Fruit fly (Drosophila melanogaster): ENCODE data around the gene Cyp9f3.

The Cyp9f3 gene

dm6 chr3R:12356044-12356443 lies 42.7 kb downstream of the Cyp9f3 start, which contains the start of gene MBD-R2 (continued):
- peak; percentile 69 for TF ChIP-seq CG16813 (GFP tag; IDR thresholded peaks at IDR 0.05; ENCODE audit: partially characterized antibody)
- peak; percentile 63 for TF ChIP-seq trem (tag; optimal IDR thresholded peaks at IDR 0.05)
- peak; percentile 35 for TF ChIP-seq Med (GFP tag)
- TF ChIP-seq grau (tag; optimal IDR thresholded peaks at IDR 0.05): peak; percentile 42
- TF ChIP-seq Dek (tag; optimal IDR thresholded peaks at IDR 0.05): peak; percentile 30
- TF ChIP-seq Bdp1 (GFP tag; optimal IDR thresholded peaks at IDR 0.05): no peak
- TF ChIP-seq CG9797 (GFP tag; optimal IDR thresholded peaks at IDR 0.05): peak; percentile 60
- peak; percentile 71 for TF ChIP-seq E2f2 (GFP tag; IDR thresholded peaks at IDR 0.05)
- TF ChIP-seq Doc3 (GFP tag; IDR thresholded peaks at IDR 0.05; ENCODE audit: partially characterized antibody): peak; percentile 56; the same call in 2 of the 3 replicates
- peak; percentile 96 for TF ChIP-seq MESR4 (GFP tag; optimal IDR thresholded peaks at IDR 0.05)
- TF ChIP-seq CG3065 (GFP tag; optimal IDR thresholded peaks at IDR 0.05): no peak
- peak; percentile 46 for TF ChIP-seq CG14710 (tag; optimal IDR thresholded peaks at IDR 0.05)
- TF ChIP-seq ttk (GFP tag; IDR thresholded peaks at IDR 0.05): no peak
- TF ChIP-seq unc-4 (GFP tag; IDR thresholded peaks at IDR 0.05; ENCODE audit: partially characterized antibody): peak; percentile 80
- peak; percentile 62 for TF ChIP-seq CG12659 (GFP tag; optimal IDR thresholded peaks at IDR 0.05)
- TF ChIP-seq Myb (GFP tag; optimal IDR thresholded peaks at IDR 0.05): peak; percentile 65
- TF ChIP-seq CG7271 (tag; optimal IDR thresholded peaks at IDR 0.05): no peak
- no peak for TF ChIP-seq slou (GFP tag; optimal IDR thresholded peaks at IDR 0.05)
- 0 out of 2 replicates have a peak, but pooled peaks have one; percentile 16 for TF ChIP-seq Xrp1 (GFP tag; IDR thresholded peaks at IDR 0.05)
- peak; percentile 15; the same call in 1 of the 2 replicates for TF ChIP-seq vvl (GFP tag; IDR thresholded peaks at IDR 0.05)
- no peak for TF ChIP-seq lola (GFP tag; optimal IDR thresholded peaks at IDR 0.05)
- no peak for TF ChIP-seq CG7987 (GFP tag; optimal IDR thresholded peaks at IDR 0.05)
- peak; percentile 39 for TF ChIP-seq CG1603 (tag; optimal IDR thresholded peaks at IDR 0.05)
- peak; percentile 66; the same call in 2 of the 3 replicates for TF ChIP-seq CG34224 (GFP tag; IDR thresholded peaks at IDR 0.05; ENCODE audit: partially characterized antibody)
- TF ChIP-seq lbe (GFP tag; optimal IDR thresholded peaks at IDR 0.05): peak; percentile 9
- peak; percentile 61 for TF ChIP-seq bbx (GFP tag; IDR thresholded peaks at IDR 0.05; ENCODE audit: partially characterized antibody)
- TF ChIP-seq CG13287 (GFP tag; IDR thresholded peaks at IDR 0.05; ENCODE audit: partially characterized antibody): peak; percentile 84
- TF ChIP-seq CG17186 (GFP tag; optimal IDR thresholded peaks at IDR 0.05): peak; percentile 51
- TF ChIP-seq CTCF (GFP tag; optimal IDR thresholded peaks at IDR 0.05): peak; percentile 52
- TF ChIP-seq crol (GFP tag; IDR thresholded peaks at IDR 0.05): peak; percentile 89
- peak; percentile 20 for TF ChIP-seq phol (tag; optimal IDR thresholded peaks at IDR 0.05)
- peak; percentile 87 for TF ChIP-seq YL-1 (GFP tag; optimal IDR thresholded peaks at IDR 0.05)
- 0 out of 3 replicates have a peak, but pooled peaks have one; percentile 48 for TF ChIP-seq mld (GFP tag; IDR thresholded peaks at IDR 0.05; ENCODE audit: partially characterized antibody)
- no peak for TF ChIP-seq Jarid2 (GFP tag; optimal IDR thresholded peaks at IDR 0.05)
- no peak for TF ChIP-seq seq (GFP tag; IDR thresholded peaks at IDR 0.05)
- TF ChIP-seq sug (tag; optimal IDR thresholded peaks at IDR 0.05): peak; percentile 0
- peak; percentile 73 for TF ChIP-seq sens (GFP tag)
- peak; percentile 67 for TF ChIP-seq pzg (GFP tag; optimal IDR thresholded peaks at IDR 0.05)
- TF ChIP-seq CG17328 (GFP tag; IDR thresholded peaks at IDR 0.05): 0 out of 2 replicates have a peak, but pooled peaks have one; percentile 27

dm6 chr3R:12352003-12352402 lies 46.7 kb downstream of the Cyp9f3 start, which contains the start of gene CG10041:
Gene CG10041, minus strand, starts transcription at chr3R:12352103.
- no peak for TF ChIP-seq scrt (GFP tag; optimal IDR thresholded peaks at IDR 0.05)
- TF ChIP-seq CG14441 (GFP tag; IDR thresholded peaks at IDR 0.05): no peak

All from whole organism, embryonic.